Fruit fly (Drosophila melanogaster) whole organism, embryonic: ENCODE data around the gene CG6168.

ENCODE experiments used
- Atf3 ChIP-seq: fragments of 200-800 bp; sonication (Bioruptor generic); optimal IDR thresholded peaks from 3 replicates; lab custom pipeline; 2016; ENCODE audit warnings: missing biosample characterization, missing genetic modification characterization
- CG10462 ChIP-seq: fragments of 200-800 bp; sonication (Bioruptor generic); optimal IDR thresholded peaks from 2 replicates; lab custom pipeline; 2016; ENCODE audit warnings: missing biosample characterization, missing genetic modification characterization
- CG11085 ChIP-seq: fragments of 200-800 bp; sonication (Bioruptor generic); IDR thresholded peaks from 2 replicates; pipeline ENCODE4 v1.3.6; 2022; ENCODE audit warnings: missing biosample characterization, missing genetic modification characterization
- CG11247 ChIP-seq: fragments of 200-800 bp; sonication (Bioruptor generic); IDR thresholded peaks from 2 replicates; pipeline ENCODE4 v1.3.6; 2022; ENCODE audit warnings: missing biosample characterization, missing genetic modification characterization
- CG12236 ChIP-seq: fragments of 200-800 bp; sonication (Bioruptor generic); optimal IDR thresholded peaks from 2 replicates; lab custom pipeline; 2016; ENCODE audit warnings: missing biosample characterization, missing genetic modification characterization
- CG14014 ChIP-seq: fragments of 200-800 bp; sonication (Bioruptor generic); IDR thresholded peaks from 2 replicates; pipeline ENCODE4 v1.3.6; 2022; ENCODE audit warnings: missing biosample characterization, missing genetic modification characterization
- CG1529 ChIP-seq: fragments of 200-800 bp; sonication (Bioruptor generic); optimal IDR thresholded peaks from 3 replicates; lab custom pipeline; 2018; ENCODE audit warnings: missing biosample characterization, missing genetic modification characterization
- CG15479 ChIP-seq: fragments of 200-800 bp; sonication (Bioruptor generic); optimal IDR thresholded peaks from 3 replicates; lab custom pipeline; 2019; ENCODE audit warnings: missing biosample characterization, mild to moderate bottlenecking, missing genetic modification characterization, moderate library complexity
- CG15601 ChIP-seq: fragments of 200-800 bp; sonication (Bioruptor generic); optimal IDR thresholded peaks from 3 replicates; lab custom pipeline; 2019; ENCODE audit warnings: missing biosample characterization, mild to moderate bottlenecking, missing genetic modification characterization, moderate library complexity
- CG1602 ChIP-seq: fragments of 200-800 bp; sonication (Bioruptor generic); optimal IDR thresholded peaks from 3 replicates; lab custom pipeline; 2016; ENCODE audit warnings: missing biosample characterization, missing genetic modification characterization
- CG18011 ChIP-seq: fragments of 200-800 bp; sonication (Bioruptor generic); optimal IDR thresholded peaks from 2 replicates; lab custom pipeline; 2017; ENCODE audit warnings: missing biosample characterization, missing genetic modification characterization, mild to moderate bottlenecking, moderate library complexity, missing genotype
- CG18599 ChIP-seq: fragments of 200-800 bp; sonication (Bioruptor generic); optimal IDR thresholded peaks from 3 replicates; lab custom pipeline; 2017; ENCODE audit warnings: missing biosample characterization, missing genetic modification characterization, mild to moderate bottlenecking, moderate library complexity, missing genetic modification reagents
- CG2129 ChIP-seq: fragments of 200-800 bp; sonication (Bioruptor generic); IDR thresholded peaks from 2 replicates; pipeline ENCODE4 v1.3.6; 2022; ENCODE audit warnings: missing biosample characterization, missing genetic modification characterization; ENCODE audit not compliant: partially characterized antibody
- CG2875 ChIP-seq: fragments of 200-800 bp; sonication (Bioruptor generic); optimal IDR thresholded peaks from 2 replicates; lab custom pipeline; 2017; ENCODE audit warnings: missing biosample characterization, mild to moderate bottlenecking, missing genetic modification characterization, missing genetic modification reagents
- CG31441 ChIP-seq: fragments of 200-800 bp; sonication (Bioruptor generic); IDR thresholded peaks from 2 replicates; pipeline ENCODE4 v1.3.6; 2022; ENCODE audit warnings: missing biosample characterization, missing genetic modification characterization
- CG32532 ChIP-seq: fragments of 200-800 bp; sonication (Bioruptor generic); IDR thresholded peaks from 2 replicates; pipeline ENCODE4 v1.3.6; 2022; ENCODE audit warnings: missing biosample characterization, missing genetic modification characterization
- CG34224 ChIP-seq: fragments of 200-800 bp; sonication (Bioruptor generic); IDR thresholded peaks from 3 replicates; pipeline ENCODE4 v1.3.6; 2022; ENCODE audit warnings: missing biosample characterization, missing genetic modification characterization; ENCODE audit not compliant: partially characterized antibody
- CG4360 ChIP-seq: fragments of 200-800 bp; sonication (Bioruptor generic); IDR thresholded peaks from 2 replicates; pipeline ENCODE4 v1.3.6; 2022; ENCODE audit warnings: missing biosample characterization, missing genetic modification characterization
- CG7786 ChIP-seq: fragments of 200-800 bp; sonication (Bioruptor generic); optimal IDR thresholded peaks from 2 replicates; lab custom pipeline; 2016; ENCODE audit warnings: missing biosample characterization, missing genetic modification characterization
- CG7839 ChIP-seq: fragments of 200-800 bp; sonication (Bioruptor generic); optimal IDR thresholded peaks from 3 replicates; lab custom pipeline; 2018; ENCODE audit warnings: missing biosample characterization, mild to moderate bottlenecking, missing genetic modification characterization, moderate library complexity
- CG8089 ChIP-seq: fragments of 200-800 bp; sonication (Bioruptor generic); optimal IDR thresholded peaks from 3 replicates; lab custom pipeline; 2016; ENCODE audit warnings: missing biosample characterization, missing genetic modification characterization
- CG8290 ChIP-seq, 3 experiments: fragments of 200-800 bp; sonication (Bioruptor generic); optimal IDR thresholded peaks; 2 replicates each; lab custom pipeline; 2016 to 2019; ENCODE audit warnings: missing biosample characterization in 3 of 3, missing genetic modification characterization in 3 of 3, mild to moderate bottlenecking in 2 of 3, moderate library complexity in 1 of 3
- CG8478 ChIP-seq: fragments of >200 bp; optimal IDR thresholded peaks from 2 replicates; lab custom pipeline; 2018
- CG8765 ChIP-seq: fragments of 200-800 bp; sonication (Bioruptor generic); IDR thresholded peaks from 2 replicates; pipeline ENCODE4 v1.3.6; 2022; ENCODE audit warnings: missing biosample characterization, missing genetic modification characterization
- CG8924 ChIP-seq: fragments of 200-800 bp; optimal IDR thresholded peaks from 3 replicates; lab custom pipeline; 2019; ENCODE audit warnings: missing biosample characterization, mild to moderate bottlenecking, missing genetic modification characterization, moderate library complexity
- CG9437 ChIP-seq: fragments of 200-800 bp; sonication (Bioruptor generic); optimal IDR thresholded peaks from 2 replicates; lab custom pipeline; 2018; ENCODE audit warnings: missing biosample characterization, mild to moderate bottlenecking, missing genetic modification characterization
- Doc2 ChIP-seq: fragments of 200-800 bp; sonication (Bioruptor generic); IDR thresholded peaks from 2 replicates; pipeline ENCODE4 v1.3.6; 2022; ENCODE audit warnings: missing biosample characterization, missing genetic modification characterization
- Dp ChIP-seq: fragments of 200-800 bp; sonication (Bioruptor generic); optimal IDR thresholded peaks from 2 replicates; lab custom pipeline; 2018; ENCODE audit warnings: missing biosample characterization, mild to moderate bottlenecking, missing genetic modification characterization, moderate library complexity
- Hmx ChIP-seq: fragments of 200-800 bp; sonication (Bioruptor generic); optimal IDR thresholded peaks from 2 replicates; lab custom pipeline; 2016; ENCODE audit warnings: missing biosample characterization, missing genetic modification characterization
- Hr78 ChIP-seq, 2 experiments: fragments of 200-800 bp in 1 of 2; fragments of >200 bp in 1 of 2; sonication (Bioruptor generic) in 1 of 2; optimal IDR thresholded peaks; 2 replicates each; lab custom pipeline; 2017 to 2019; ENCODE audit warnings: missing biosample characterization in 2 of 2, missing genetic modification characterization in 2 of 2, mild to moderate bottlenecking in 1 of 2, moderate library complexity in 1 of 2
- Mad ChIP-seq: fragments of 200-800 bp; sonication (Bioruptor generic); optimal IDR thresholded peaks from 2 replicates; lab custom pipeline; 2016; ENCODE audit warnings: missing biosample characterization, missing genetic modification characterization
- Nf-YC ChIP-seq: fragments of 200-800 bp; optimal IDR thresholded peaks from 3 replicates; lab custom pipeline; 2019; ENCODE audit warnings: missing biosample characterization, mild to moderate bottlenecking, missing genetic modification characterization, moderate library complexity
- Oaz ChIP-seq: fragments of 200-800 bp; sonication (Bioruptor generic); IDR thresholded peaks from 2 replicates; pipeline ENCODE4 v1.3.6; 2022; ENCODE audit warnings: missing biosample characterization, missing genetic modification characterization
- Six4 ChIP-seq: fragments of 200-800 bp; sonication (Bioruptor generic); optimal IDR thresholded peaks from 2 replicates; lab custom pipeline; 2016; ENCODE audit warnings: missing biosample characterization, missing genetic modification characterization
- Sox100B ChIP-seq: fragments of 200-800 bp; sonication (Bioruptor generic); optimal IDR thresholded peaks from 3 replicates; lab custom pipeline; 2018; ENCODE audit warnings: missing biosample characterization, mild to moderate bottlenecking, missing genetic modification characterization
- Ssrp ChIP-seq: fragments of 200-800 bp; sonication (Bioruptor generic); optimal IDR thresholded peaks from 2 replicates; lab custom pipeline; 2018; ENCODE audit warnings: missing biosample characterization, mild to moderate bottlenecking, missing genetic modification characterization, moderate library complexity
- aop ChIP-seq: fragments of 200-800 bp; sonication (Bioruptor generic); IDR thresholded peaks from 2 replicates; pipeline ENCODE4 v1.3.6; 2022; ENCODE audit warnings: missing biosample characterization, missing genetic modification characterization
- bsh ChIP-seq, 2 experiments: fragments of 200-800 bp; sonication (Bioruptor generic); optimal IDR thresholded peaks; 2 replicates each; lab custom pipeline; 2017 to 2018; ENCODE audit warnings: mild to moderate bottlenecking in 2 of 2, missing biosample characterization in 2 of 2, missing genetic modification characterization in 2 of 2, moderate library complexity in 1 of 2
- ci ChIP-seq: fragments of 200-800 bp; sonication (Bioruptor generic); IDR thresholded peaks from 3 replicates; pipeline ENCODE4 v1.3.6; 2022; ENCODE audit warnings: missing biosample characterization, missing genetic modification characterization
- esg ChIP-seq: fragments of 200-800 bp; sonication (Bioruptor generic); conservative IDR thresholded peaks from 2 replicates; pipeline ENCODE4 v1.3.6; 2022; ENCODE audit warnings: missing biosample characterization, missing genetic modification characterization
- gcm ChIP-seq: fragments of 200-800 bp; sonication (Bioruptor generic); optimal IDR thresholded peaks from 2 replicates; lab custom pipeline; 2019; ENCODE audit warnings: missing biosample characterization, mild to moderate bottlenecking, missing genetic modification characterization, moderate library complexity
- grau ChIP-seq: fragments of 200-800 bp; optimal IDR thresholded peaks from 3 replicates; lab custom pipeline; 2019; ENCODE audit warnings: missing biosample characterization, mild to moderate bottlenecking, missing genetic modification characterization, moderate library complexity
- gsb-n ChIP-seq: fragments of 200-800 bp; sonication (Bioruptor generic); optimal IDR thresholded peaks from 3 replicates; lab custom pipeline; 2018; ENCODE audit warnings: missing biosample characterization, mild to moderate bottlenecking, missing genetic modification characterization
- lilli ChIP-seq: fragments of 200-800 bp; sonication (Bioruptor generic); optimal IDR thresholded peaks from 3 replicates; lab custom pipeline; 2016; ENCODE audit warnings: missing biosample characterization, missing genetic modification characterization
- lov ChIP-seq, 2 experiments: fragments of 200-800 bp in 1 of 2; fragments of >200 bp in 1 of 2; sonication (Bioruptor generic) in 1 of 2; IDR thresholded peaks in 1 of 2; optimal IDR thresholded peaks in 1 of 2; 2 replicates in 1 of 2; 3 replicates in 1 of 2; pipeline versions ENCODE4 v1.3.6 to Lab custom; 2017 to 2022; ENCODE audit warnings: missing biosample characterization in 1 of 2, missing genetic modification characterization in 1 of 2
- pan ChIP-seq, 4 experiments: fragments of >200 bp in 3 of 4; fragments of 200-800 bp in 1 of 4; sonication (Bioruptor generic) in 1 of 4; optimal IDR thresholded peaks in 3 of 4; IDR thresholded peaks in 1 of 4; 2 replicates each; pipeline versions ENCODE4 v1.3.6 to Lab custom; 2017 to 2022; ENCODE audit warnings: missing biosample characterization in 2 of 4, missing genetic modification characterization in 2 of 4, mixed read lengths in 1 of 4
- ro ChIP-seq: fragments of 200-800 bp; sonication (Bioruptor generic); IDR thresholded peaks from 2 replicates; pipeline ENCODE4 v1.3.6; 2022; ENCODE audit warnings: missing biosample characterization, missing genetic modification characterization
- unpg ChIP-seq: fragments of 200-800 bp; sonication (Bioruptor generic); optimal IDR thresholded peaks from 3 replicates; lab custom pipeline; 2018; ENCODE audit warnings: missing biosample characterization, mild to moderate bottlenecking, missing genetic modification characterization, moderate library complexity
- zfh1 ChIP-seq: fragments of 200-800 bp; sonication (Bioruptor generic); IDR thresholded peaks from 3 replicates; pipeline ENCODE4 v1.3.6; 2022; ENCODE audit warnings: missing biosample characterization, missing genetic modification characterization

CG6168 gene

DNA sequence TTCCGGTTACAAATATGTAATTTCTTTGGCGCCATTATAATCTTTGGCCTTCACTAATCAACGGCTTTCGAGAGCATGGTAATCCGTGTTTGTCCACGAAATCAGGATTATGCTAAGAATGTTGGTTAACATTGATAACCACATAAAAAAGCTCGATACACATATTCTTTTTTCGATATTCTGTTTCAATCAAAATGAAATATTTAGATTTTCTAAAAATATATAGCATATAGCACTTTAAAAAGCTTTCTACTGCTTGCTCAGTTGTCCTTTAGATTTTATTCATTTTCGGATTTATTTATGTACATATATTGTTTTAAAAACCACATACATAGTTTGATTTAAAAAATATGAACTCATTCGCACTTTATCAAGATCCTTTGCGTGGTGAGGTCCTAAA, 10.1 kb downstream of the CG6168 start, which contains the start of gene CG7573:
Gene CG7573, plus strand, starts transcription at position 301 of the 400 bp plus-strand sequence.
- TF ChIP-seq Hr78 (GFP tag; optimal IDR thresholded peaks at IDR 0.05; lab: Kevin White, UChicago) (no peak), CG9437 (no peak), CG11247 (no peak), Nf-YC (tag; lab: Kevin White, UChicago) (no peak), lov (optimal IDR thresholded peaks at IDR 0.05; lab: Kevin White, UChicago) (no peak), lov (GFP tag; IDR thresholded peaks at IDR 0.05; lab: Robert Waterston, UW) (no peak), CG8089 (GFP tag; lab: Kevin White, UChicago) (no peak), zfh1 (GFP tag; lab: Robert Waterston, UW) (no peak), Oaz (GFP tag; lab: Robert Waterston, UW) (no peak), CG8478 (lab: Kevin White, UChicago) (no peak), CG15479 (GFP tag; lab: Kevin White, UChicago) (no peak), CG8924 (tag; lab: Kevin White, UChicago) (no peak), gcm (GFP tag; lab: Kevin White, UChicago) (no peak), ro (GFP tag; lab: Robert Waterston, UW) (no peak), CG8765 (GFP tag; lab: Robert Waterston, UW) (no peak), CG1602 (no peak), Doc2 (GFP tag; lab: Robert Waterston, UW) (no peak), gsb-n (tag; lab: Kevin White, UChicago) (no peak), aop (GFP tag; lab: Robert Waterston, UW) (no peak), CG18011 (GFP tag; lab: Kevin White, UChicago) (no peak), Mad (GFP tag; lab: Kevin White, UChicago) (no peak)

DNA sequence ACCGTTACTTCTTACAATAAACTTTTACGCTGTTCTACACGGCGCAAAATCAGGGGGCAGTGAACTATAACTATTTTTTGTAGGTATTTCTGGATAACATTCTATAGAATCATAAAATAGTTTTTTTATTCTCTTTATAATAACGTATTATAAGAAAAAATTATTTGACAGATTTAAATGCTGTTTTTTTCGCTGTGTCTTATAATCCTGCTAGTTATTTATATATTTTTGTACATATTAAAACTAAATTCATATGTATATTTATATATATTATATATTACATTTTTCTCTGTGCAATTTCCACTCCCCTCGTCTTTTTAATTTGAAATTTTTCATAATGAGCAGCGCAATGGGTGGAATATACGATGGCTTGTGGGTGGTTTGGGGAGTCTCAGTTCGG, 10.8 kb downstream of the CG6168 start:
- TF ChIP-seq CG2129 = no peak
- no peak for TF ChIP-seq CG4360
- no peak for TF ChIP-seq CG12236
- no peak for TF ChIP-seq CG8290 (GFP tag; optimal IDR thresholded peaks at IDR 0.05; lab: Kevin White, UChicago)
- TF ChIP-seq CG8290 (tag; optimal IDR thresholded peaks at IDR 0.05; lab: Kevin White, UChicago) = no peak
- peak; percentile 43 for TF ChIP-seq Sox100B
- peak; percentile 45 for TF ChIP-seq CG18599
- TF ChIP-seq CG31441 (GFP tag; lab: Robert Waterston, UW) = peak; percentile 22; the same call in 1 of the 2 replicates
- TF ChIP-seq CG34224 (GFP tag; lab: Robert Waterston, UW) = no peak
- TF ChIP-seq pan (optimal IDR thresholded peaks at IDR 0.05; lab: Kevin White, UChicago) = no peak
- TF ChIP-seq pan (GFP tag; optimal IDR thresholded peaks at IDR 0.05 in 1 of 2, IDR thresholded peaks at IDR 0.05 in 1 of 2) = no peak
- no peak for TF ChIP-seq CG2875 (GFP tag; lab: Kevin White, UChicago)
- TF ChIP-seq Ssrp = peak; percentile 3
- TF ChIP-seq CG32532 (GFP tag; lab: Robert Waterston, UW) = no peak
- TF ChIP-seq grau (tag; lab: Kevin White, UChicago) = peak; percentile 40
- TF ChIP-seq CG7786 (GFP tag; lab: Kevin White, UChicago) = no peak
- no peak for TF ChIP-seq CG10462 (GFP tag; lab: Kevin White, UChicago)
- no peak for TF ChIP-seq lilli (GFP tag; lab: Kevin White, UChicago)
- TF ChIP-seq unpg (GFP tag; lab: Kevin White, UChicago) = no peak
- no peak for TF ChIP-seq CG11085 (GFP tag; lab: Robert Waterston, UW)
- TF ChIP-seq CG14014 = no peak
- peak; percentile 53 for TF ChIP-seq CG7839 (tag; lab: Kevin White, UChicago)
- no peak for TF ChIP-seq CG1529 (GFP tag; lab: Kevin White, UChicago)
- TF ChIP-seq Atf3 (GFP tag; lab: Kevin White, UChicago) = no peak
- no peak for TF ChIP-seq ci
- no peak for TF ChIP-seq Six4 (GFP tag; lab: Kevin White, UChicago)
- TF ChIP-seq Hmx (GFP tag; lab: Kevin White, UChicago) = no peak
- TF ChIP-seq Dp = no peak
- TF ChIP-seq esg (GFP tag; lab: Robert Waterston, UW) = no peak
- TF ChIP-seq bsh (GFP tag; optimal IDR thresholded peaks at IDR 0.05; lab: Kevin White, UChicago) = peak in 1 of 2 experiments; percentile 27
- no peak for TF ChIP-seq CG15601 (tag; lab: Kevin White, UChicago)
